ENCODE assay signal across 6 worm cellular contexts in the genomic region with DNA sequence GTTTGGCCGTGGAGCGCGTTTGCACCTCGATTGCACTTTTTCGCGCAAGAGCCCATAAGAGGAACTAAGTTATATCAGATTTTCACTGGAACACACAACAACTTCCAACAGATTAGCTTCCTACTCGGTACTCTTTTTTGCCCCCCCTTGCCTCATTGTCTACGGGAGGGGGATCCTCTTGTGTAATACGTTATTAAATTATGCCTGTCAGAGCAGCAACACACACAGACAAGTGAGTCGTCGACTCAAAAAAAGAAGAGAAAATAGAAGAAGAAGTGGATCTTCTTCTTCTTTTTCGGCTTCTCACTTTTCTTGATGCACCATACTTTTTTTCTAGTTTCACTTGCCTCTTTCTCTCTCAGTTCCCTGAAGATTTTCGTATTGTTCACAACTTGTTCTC.
TF ChIP-seq lines count a peak whose summit lies in the region.

No protein-coding gene starts in this region.

TF ChIP-seq in whole organism, L1 larva, 84 proteins besides CTCF, POLR2A, EP300 and RAD21 (continues in another document):
- TF ChIP-seq elt-3 (tag; optimal IDR thresholded peaks at IDR 0.05; lab: Kevin White, UChicago) (no peak), zag-1 (tag; optimal IDR thresholded peaks at IDR 0.05; lab: Kevin White, UChicago) (no peak), dpl-1 (GFP tag; optimal IDR thresholded peaks at IDR 0.05; lab: Kevin White, UChicago) (no peak), snpc-4 (tag; optimal IDR thresholded peaks at IDR 0.05; lab: Kevin White, UChicago) (no peak), ces-1 (GFP tag; optimal IDR thresholded peaks at IDR 0.05; lab: Kevin White, UChicago) (peak; percentile 54), unc-98 (GFP tag; IDR thresholded peaks at IDR 0.05; lab: Robert Waterston, UW) (no peak), ztf-4 (tag; optimal IDR thresholded peaks at IDR 0.05; lab: Kevin White, UChicago) (no peak), elt-2 (tag; optimal IDR thresholded peaks at IDR 0.05; lab: Kevin White, UChicago) (no peak), nhr-71 (tag; optimal IDR thresholded peaks at IDR 0.05; lab: Kevin White, UChicago) (no peak), C16A3.4 (tag; optimal IDR thresholded peaks at IDR 0.05; lab: Kevin White, UChicago) (no peak), mep-1 (tag; optimal IDR thresholded peaks at IDR 0.05; lab: Kevin White, UChicago) (no peak), C04F5.9 (tag; optimal IDR thresholded peaks at IDR 0.05; lab: Kevin White, UChicago) (no peak), ama-1 (optimal IDR thresholded peaks at IDR 0.05; lab: Kevin White, UChicago) (no peak), nhr-47 (tag; optimal IDR thresholded peaks at IDR 0.05; lab: Kevin White, UChicago) (peak; percentile 1), unc-86 (tag; optimal IDR thresholded peaks at IDR 0.05; lab: Kevin White, UChicago) (no peak)

TF ChIP-seq in whole organism, L3 larva, 47 proteins besides CTCF, POLR2A, EP300 and RAD21:
- TF ChIP-seq mdl-1 (tag; optimal IDR thresholded peaks at IDR 0.05; lab: Kevin White, UChicago) (no peak), nhr-237 (tag; optimal IDR thresholded peaks at IDR 0.05; lab: Kevin White, UChicago) (no peak), fkh-10 (GFP tag; optimal IDR thresholded peaks at IDR 0.05; lab: Kevin White, UChicago) (peak; percentile 28), ceh-28 (tag; optimal IDR thresholded peaks at IDR 0.05; lab: Kevin White, UChicago) (no peak), daf-12 (tag; optimal IDR thresholded peaks at IDR 0.05; lab: Kevin White, UChicago) (no peak), ceh-9 (tag; optimal IDR thresholded peaks at IDR 0.05; lab: Kevin White, UChicago) (no peak)

TF ChIP-seq in whole organism, L4 larva, 104 proteins besides CTCF, POLR2A, EP300 and RAD21:
- TF ChIP-seq unc-39 (tag; optimal IDR thresholded peaks at IDR 0.05; lab: Kevin White, UChicago) (no peak), ces-1 (GFP tag; optimal IDR thresholded peaks at IDR 0.05; lab: Kevin White, UChicago) (peak; percentile 55), lsy-2 (tag; optimal IDR thresholded peaks at IDR 0.05; lab: Kevin White, UChicago) (peak in 1 of 2 experiments; percentile 24), lin-38 (GFP tag; IDR thresholded peaks at IDR 0.05; lab: Robert Waterston, UW) (peak; percentile 20; the same call in 1 of the 2 replicates), fkh-10 (GFP tag; optimal IDR thresholded peaks at IDR 0.05; lab: Kevin White, UChicago) (peak; percentile 72), unc-62 (GFP tag; optimal IDR thresholded peaks at IDR 0.05 in 1 of 2; lab: Kevin White, UChicago) (peak in 1 of 2 experiments; percentile 12), unc-62 (tag; optimal IDR thresholded peaks at IDR 0.05; lab: Kevin White, UChicago) (no peak)

TF ChIP-seq in whole organism, late embryonic, 69 proteins besides CTCF, POLR2A, EP300 and RAD21:
- TF ChIP-seq zip-5 (tag; optimal IDR thresholded peaks at IDR 0.05; lab: Kevin White, UChicago) (no peak), hlh-8 (tag; optimal IDR thresholded peaks at IDR 0.05; lab: Kevin White, UChicago) (no peak), fkh-10 (GFP tag; optimal IDR thresholded peaks at IDR 0.05; lab: Kevin White, UChicago) (no peak), ceh-6 (GFP tag; optimal IDR thresholded peaks at IDR 0.05; lab: Kevin White, UChicago) (no peak), unc-42 (tag; optimal IDR thresholded peaks at IDR 0.05; lab: Kevin White, UChicago) (peak; percentile 80), madf-2 (tag; optimal IDR thresholded peaks at IDR 0.05; lab: Kevin White, UChicago) (no peak), lin-11 (tag; optimal IDR thresholded peaks at IDR 0.05; lab: Kevin White, UChicago) (no peak), syd-9 (tag; optimal IDR thresholded peaks at IDR 0.05; lab: Kevin White, UChicago) (no peak)

TF ChIP-seq in whole organism, mixed stage, embryonic, 35 proteins besides CTCF, POLR2A, EP300 and RAD21:
- TF ChIP-seq ham-2 (GFP tag; optimal IDR thresholded peaks at IDR 0.05; lab: Kevin White, UChicago) (no peak), ces-1 (GFP tag; optimal IDR thresholded peaks at IDR 0.05; lab: Kevin White, UChicago) (peak; percentile 68)
TF ChIP-seq in whole organism, mixed stage, embryonic: peak in this region for 1.

TF ChIP-seq in whole organism, young adult, 124 proteins besides CTCF, POLR2A, EP300 and RAD21:
- TF ChIP-seq ztf-25 (GFP tag; IDR thresholded peaks at IDR 0.05; lab: Robert Waterston, UW) (no peak), ztf-22 (GFP tag; optimal IDR thresholded peaks at IDR 0.05; lab: Kevin White, UChicago) (no peak), efl-1 (GFP tag; optimal IDR thresholded peaks at IDR 0.05; lab: Kevin White, UChicago) (no peak), attf-5 (GFP tag; optimal IDR thresholded peaks at IDR 0.05; lab: Kevin White, UChicago) (no peak), B0035.1 (tag; optimal IDR thresholded peaks at IDR 0.05; lab: Kevin White, UChicago) (no peak), bed-1 (GFP tag; IDR thresholded peaks at IDR 0.05; lab: Robert Waterston, UW) (no peak), cebp-2 (GFP tag; IDR thresholded peaks at IDR 0.05; lab: Robert Waterston, UW) (no peak), zim-3 (tag; optimal IDR thresholded peaks at IDR 0.05; lab: Kevin White, UChicago) (peak; percentile 34)
